Fruit fly (Drosophila melanogaster): Measurements from ENCODE around the gene Rrp6.

The Rrp6 gene

DNA sequence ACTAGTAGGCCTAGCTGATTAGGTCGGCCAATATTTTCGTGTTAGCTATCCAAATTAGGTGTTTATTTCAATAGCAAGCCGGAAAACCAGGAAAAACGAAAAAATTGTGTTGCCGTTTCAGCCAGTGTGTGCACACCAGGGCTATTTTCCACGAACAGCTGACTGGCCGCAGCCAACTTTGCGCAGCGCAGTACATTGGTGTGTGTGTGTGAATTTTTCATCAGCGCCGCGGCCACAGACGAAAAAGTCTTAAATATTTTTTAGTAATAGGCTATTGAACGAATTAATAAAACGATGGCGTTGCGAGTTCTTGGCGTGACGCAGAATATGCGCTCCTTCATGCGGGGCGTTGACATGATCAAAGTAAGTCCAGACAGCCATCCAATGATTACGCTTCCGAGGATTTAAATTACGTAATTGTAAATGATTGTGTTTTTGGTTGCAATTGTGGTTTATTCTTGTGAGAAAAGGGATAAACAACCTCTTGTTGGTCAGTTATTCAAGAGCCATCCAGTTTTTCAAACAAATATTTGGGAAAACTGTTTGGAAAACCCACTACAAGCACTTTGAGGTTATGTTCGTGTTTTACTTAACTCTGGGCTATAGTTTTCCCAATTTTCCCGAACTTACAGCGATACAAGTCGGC is 4.1 kb upstream of the Rrp6 start, which contains the start of the genes CycC and UQCR-C1:
TSS of gene CycC (minus strand) at position 142 of the 646 bp plus-strand sequence.
TSS of gene UQCR-C1 (plus strand) at position 168 of the 646 bp plus-strand sequence.
- TF ChIP-seq D1 (tag; optimal IDR thresholded peaks at IDR 0.05) (no peak), CG15710 (tag; optimal IDR thresholded peaks at IDR 0.05) (no peak), CG8301 (tag; optimal IDR thresholded peaks at IDR 0.05) (no peak), CG9948 (tag; optimal IDR thresholded peaks at IDR 0.05) (no peak), fd96Ca (GFP tag; IDR thresholded peaks at IDR 0.05) (no peak), CG14655 (GFP tag; optimal IDR thresholded peaks at IDR 0.05) (no peak), CG13204 (GFP tag; optimal IDR thresholded peaks at IDR 0.05) (no peak), rn (GFP tag; IDR thresholded peaks at IDR 0.05) (no peak), CG34367 (tag; optimal IDR thresholded peaks at IDR 0.05) (no peak), CG32121 (GFP tag; IDR thresholded peaks at IDR 0.05) (no peak), Snoo (tag; optimal IDR thresholded peaks at IDR 0.05) (no peak), Pif1A (GFP tag; optimal IDR thresholded peaks at IDR 0.05) (no peak), CG10348 (GFP tag; IDR thresholded peaks at IDR 0.05) (no peak), CG12605 (GFP tag; IDR thresholded peaks at IDR 0.05) (no peak), gl (tag; optimal IDR thresholded peaks at IDR 0.05) (no peak), CG8159 (tag; optimal IDR thresholded peaks at IDR 0.05) (no peak)

DNA sequence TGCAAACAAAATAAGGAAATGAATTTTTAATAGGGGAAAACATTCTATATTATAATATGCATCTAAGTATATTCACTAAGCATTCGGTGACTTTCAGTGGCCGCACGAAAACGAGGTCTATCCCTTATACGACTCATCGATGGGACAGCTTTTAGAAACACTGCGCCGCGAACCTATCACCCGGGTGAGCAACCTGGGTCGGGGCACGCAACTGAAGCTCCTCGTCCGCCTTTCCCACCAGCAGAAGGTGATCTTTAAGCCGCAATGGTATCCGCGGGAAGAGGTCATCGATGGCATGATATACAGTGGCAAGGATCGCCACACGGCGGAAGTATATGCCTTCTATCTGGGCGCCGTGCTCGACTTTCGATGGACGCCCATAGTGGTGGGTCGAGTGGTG is 5.2 kb downstream of the Rrp6 start:
- TF ChIP-seq fd96Ca (GFP tag; IDR thresholded peaks at IDR 0.05) (no peak), CG14655 (GFP tag; optimal IDR thresholded peaks at IDR 0.05) (no peak), CG15710 (tag; optimal IDR thresholded peaks at IDR 0.05) (no peak), D1 (tag; optimal IDR thresholded peaks at IDR 0.05) (no peak)

DNA sequence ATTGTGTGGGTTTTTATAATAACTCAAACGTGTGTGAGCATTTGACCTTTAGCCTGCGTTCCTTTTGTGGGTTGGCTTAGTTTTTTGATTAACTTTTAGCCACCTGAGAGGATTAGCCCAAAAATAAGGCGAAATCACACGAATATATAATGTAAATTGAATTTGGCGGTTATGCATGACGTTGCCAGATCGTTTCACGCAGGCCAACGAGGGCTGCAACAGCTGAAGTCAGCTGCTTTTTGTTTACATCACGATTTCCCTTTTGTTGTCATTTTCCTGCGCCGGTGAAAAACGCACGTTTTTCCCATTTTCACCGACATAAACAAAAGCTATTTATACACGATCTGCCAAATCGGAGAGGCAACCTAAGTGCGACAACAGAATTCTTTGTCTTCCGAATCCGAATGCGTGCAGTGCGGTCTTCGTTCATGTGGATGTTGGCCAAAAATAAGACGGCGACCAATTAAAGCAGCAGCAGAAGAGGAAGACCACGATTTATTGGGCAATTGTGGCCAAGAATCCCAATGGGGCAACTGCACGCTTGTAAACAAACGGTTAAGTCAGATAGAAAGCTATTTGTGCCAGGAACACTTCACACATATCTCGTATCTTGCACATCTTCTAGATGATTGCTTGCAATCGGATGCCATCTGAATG is 6.7 kb downstream of the Rrp6 start, which contains the start of gene CG3631:
TSS of gene CG3631 (plus strand) at position 251 of the 657 bp plus-strand sequence.
- TF ChIP-seq CG4496 (GFP tag; IDR thresholded peaks at IDR 0.05) (no peak), CG15710 (tag; optimal IDR thresholded peaks at IDR 0.05) (no peak), Ets98B (GFP tag; IDR thresholded peaks at IDR 0.05) (peak; percentile 29; the same call in 1 of the 2 replicates), CG32121 (GFP tag; IDR thresholded peaks at IDR 0.05) (peak; percentile 53)

DNA sequence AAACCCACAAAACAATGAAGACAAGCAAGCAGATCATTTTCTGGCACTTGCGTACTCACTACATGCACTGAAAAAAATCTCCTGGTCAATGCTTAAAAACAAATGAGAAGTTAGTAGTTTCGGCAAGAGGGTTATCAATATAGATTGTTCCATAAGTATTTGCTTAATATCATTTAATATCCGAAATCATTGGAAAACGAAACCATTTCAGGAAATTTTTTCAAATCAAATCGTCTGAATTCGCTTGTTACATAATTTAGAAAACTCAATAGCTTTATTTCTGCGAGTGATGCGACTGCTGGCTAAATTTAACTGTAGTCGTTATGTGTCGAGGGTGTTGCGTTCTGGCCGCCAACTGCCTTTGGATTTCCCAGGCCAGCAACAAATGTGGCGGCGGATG is 7.9 kb downstream of the Rrp6 start:
- no peak for TF ChIP-seq CG34367 (tag; optimal IDR thresholded peaks at IDR 0.05)
- no peak for TF ChIP-seq CG4496 (GFP tag; IDR thresholded peaks at IDR 0.05)
- TF ChIP-seq CG13204 (GFP tag; optimal IDR thresholded peaks at IDR 0.05), result no peak
- TF ChIP-seq CG15710 (tag; optimal IDR thresholded peaks at IDR 0.05), result no peak

DNA sequence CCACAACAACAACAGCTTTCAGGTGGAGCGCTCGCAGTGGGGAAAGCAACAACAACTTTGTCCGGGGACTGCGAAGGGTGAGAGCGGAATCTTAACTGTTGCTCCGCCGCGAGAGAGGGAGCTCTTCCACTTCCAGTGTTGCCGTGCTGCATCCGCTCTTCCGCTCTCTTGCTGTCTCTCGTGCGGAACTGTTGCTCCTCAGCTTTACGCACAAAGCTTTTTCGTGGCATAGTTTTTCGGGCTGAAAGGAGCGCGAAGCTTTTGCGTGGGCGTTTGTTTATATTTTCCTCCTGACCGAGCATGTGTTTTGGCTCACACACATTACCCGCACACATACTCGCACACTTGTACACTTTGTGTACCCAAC is 10.1 kb downstream of the Rrp6 start:
- TF ChIP-seq CG12605 (GFP tag; IDR thresholded peaks at IDR 0.05) (peak; percentile 60; the same call in 1 of the 2 replicates), D1 (tag; optimal IDR thresholded peaks at IDR 0.05) (no peak)

DNA sequence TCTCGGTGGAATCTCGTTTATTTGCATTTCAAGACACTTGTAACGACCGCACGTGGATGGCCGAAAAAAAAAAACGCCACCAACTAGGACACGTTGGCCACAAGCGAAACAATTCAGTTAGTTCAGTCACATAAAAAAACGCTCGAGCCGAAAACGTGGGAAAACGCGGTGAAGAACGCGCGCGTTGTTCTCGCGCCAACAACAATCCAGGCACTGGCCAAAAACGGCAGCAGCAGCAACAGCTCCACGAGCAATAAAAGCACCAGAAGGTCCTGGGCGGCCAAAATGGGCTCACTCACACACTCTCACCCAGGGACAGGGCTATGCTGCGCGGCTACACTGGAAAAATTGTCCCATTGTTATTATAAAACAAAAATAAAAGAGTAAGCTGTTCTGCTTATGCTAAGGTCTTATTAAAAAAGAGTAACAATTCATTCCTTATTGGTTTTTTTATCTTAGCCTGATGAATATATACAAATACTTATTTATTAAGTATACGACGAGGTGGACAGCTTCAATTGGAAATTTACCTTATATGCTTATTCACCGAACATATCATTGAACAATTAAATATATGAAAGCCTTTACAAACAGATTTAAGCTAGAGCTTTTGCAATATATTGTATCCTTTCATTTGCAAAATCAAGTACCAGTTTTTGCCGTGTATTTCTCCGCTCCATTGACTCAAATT is 10.6 kb downstream of the Rrp6 start, which contains the start of gene btsz:
TSS of gene btsz (minus strand) at position 215 of the 691 bp plus-strand sequence.
- no peak for TF ChIP-seq CG34367 (tag; optimal IDR thresholded peaks at IDR 0.05)
- no peak for TF ChIP-seq Pif1A (GFP tag; optimal IDR thresholded peaks at IDR 0.05)
- no peak for TF ChIP-seq CG17806 (tag; optimal IDR thresholded peaks at IDR 0.05)
- TF ChIP-seq CG13204 (GFP tag; optimal IDR thresholded peaks at IDR 0.05), result no peak
- no peak for TF ChIP-seq CG8159 (tag; optimal IDR thresholded peaks at IDR 0.05)
- TF ChIP-seq CG14655 (GFP tag; optimal IDR thresholded peaks at IDR 0.05), result no peak
- TF ChIP-seq CG4496 (GFP tag; IDR thresholded peaks at IDR 0.05), result no peak
- TF ChIP-seq CG12605 (GFP tag; IDR thresholded peaks at IDR 0.05), result no peak
- no peak for TF ChIP-seq rn (GFP tag; IDR thresholded peaks at IDR 0.05)
- no peak for TF ChIP-seq gl (tag; optimal IDR thresholded peaks at IDR 0.05)
- no peak for TF ChIP-seq Pif1B (GFP tag; optimal IDR thresholded peaks at IDR 0.05)
- TF ChIP-seq CG9948 (tag; optimal IDR thresholded peaks at IDR 0.05), result no peak
- no peak for TF ChIP-seq CG8301 (tag; optimal IDR thresholded peaks at IDR 0.05)
- no peak for TF ChIP-seq D1 (tag; optimal IDR thresholded peaks at IDR 0.05)
- TF ChIP-seq fd96Ca (GFP tag; IDR thresholded peaks at IDR 0.05), result no peak

DNA sequence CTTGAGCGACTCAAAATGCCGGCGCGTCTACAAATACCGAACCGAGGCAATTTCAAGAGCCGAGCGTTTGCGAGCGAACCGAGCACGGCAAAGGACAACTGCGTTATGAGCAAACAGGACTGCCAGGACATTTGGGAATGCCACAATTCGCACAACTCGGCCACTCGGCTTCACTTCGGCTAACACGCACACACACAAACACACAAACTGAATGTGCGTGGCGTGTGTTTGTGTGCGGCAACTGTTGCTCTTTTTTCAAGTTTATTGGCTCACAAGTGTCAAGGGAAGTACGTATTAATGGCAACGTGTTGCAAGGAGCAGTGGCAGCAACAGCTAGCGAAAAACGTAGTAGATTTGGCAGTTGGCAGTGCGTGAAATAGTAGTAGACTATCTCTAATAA is 12.7 kb downstream of the Rrp6 start:
- TF ChIP-seq CG15710 (tag; optimal IDR thresholded peaks at IDR 0.05), result no peak
- TF ChIP-seq CG12605 (GFP tag; IDR thresholded peaks at IDR 0.05), result peak; percentile 37; the same call in 1 of the 2 replicates

Data from whole organism, pupa.